Worm (Caenorhabditis elegans) whole organism, L2 larva: ENCODE data around the gene cat-2.
A peak's percentile ranks its signal among the peaks of the same experiment; 100 is the strongest.

Experiments used
- C34F6.9 ChIP-seq: fragments of 150-350 bp; optimal IDR thresholded peaks from 2 replicates; lab custom pipeline; 2014; ENCODE audit warnings: missing biosample characterization, missing genetic modification characterization
- F13H6.1 ChIP-seq: sonication (generic microtip); optimal IDR thresholded peaks from 2 replicates; lab custom pipeline; 2016; ENCODE audit warnings: missing genetic modification characterization, missing compliant biosample characterization
- Y55F3AM.14 ChIP-seq: fragments of 200-800 bp; sonication (Bioruptor generic); optimal IDR thresholded peaks from 2 replicates; lab custom pipeline; 2018; ENCODE audit warnings: mild to moderate bottlenecking, missing genetic modification characterization, missing compliant biosample characterization
- alr-1 ChIP-seq: fragments of 150-350 bp; optimal IDR thresholded peaks from 2 replicates; lab custom pipeline; 2014; ENCODE audit warnings: missing biosample characterization, missing genetic modification characterization
- aly-2 ChIP-seq: fragments of 150-350 bp; optimal IDR thresholded peaks from 2 replicates; lab custom pipeline; 2014; ENCODE audit warnings: missing biosample characterization, missing genetic modification characterization
- blmp-1 ChIP-seq: sonication (generic microtip); optimal IDR thresholded peaks from 2 replicates; lab custom pipeline; 2017; ENCODE audit warnings: missing genetic modification characterization, mild to moderate bottlenecking, missing compliant biosample characterization, antibody characterized with exemption, moderate library complexity; ENCODE audit not compliant: insufficient read depth
- ceh-16 ChIP-seq: fragments of 150-350 bp; optimal IDR thresholded peaks from 2 replicates; lab custom pipeline; 2014; ENCODE audit warnings: missing biosample characterization, missing genetic modification characterization
- ceh-82 ChIP-seq: fragments of 150-350 bp; optimal IDR thresholded peaks from 2 replicates; lab custom pipeline; 2014; ENCODE audit warnings: missing biosample characterization, missing genetic modification characterization
- dmd-4 ChIP-seq: sonication (generic microtip); optimal IDR thresholded peaks from 2 replicates; lab custom pipeline; 2017; ENCODE audit warnings: missing biosample characterization, missing genetic modification characterization
- egl-27 ChIP-seq: sonication (generic microtip); optimal IDR thresholded peaks from 3 replicates; lab custom pipeline; 2017; ENCODE audit warnings: missing biosample characterization, missing genetic modification reagents, missing genetic modification characterization
- elt-1 ChIP-seq: fragments of 150-350 bp; optimal IDR thresholded peaks from 2 replicates; lab custom pipeline; 2014; ENCODE audit warnings: missing biosample characterization, missing genetic modification characterization
- elt-3 ChIP-seq: sonication (generic microtip); optimal IDR thresholded peaks from 2 replicates; lab custom pipeline; 2017; ENCODE audit warnings: missing biosample characterization, missing genetic modification characterization
- fos-1 ChIP-seq: fragments of 150-350 bp; optimal IDR thresholded peaks from 2 replicates; lab custom pipeline; 2014; ENCODE audit warnings: missing biosample characterization, missing genetic modification characterization
- gmeb-1 ChIP-seq: fragments of 150-350 bp; optimal IDR thresholded peaks from 2 replicates; lab custom pipeline; 2014; ENCODE audit warnings: missing biosample characterization, missing genetic modification characterization
- lin-11 ChIP-seq: fragments of 150-350 bp; sonication (generic microtip); optimal IDR thresholded peaks from 2 replicates; lab custom pipeline; 2014; ENCODE audit warnings: missing biosample characterization, missing genetic modification characterization, inconsistent platforms, mixed read lengths
- lin-13 ChIP-seq: fragments of 150-350 bp; optimal IDR thresholded peaks from 2 replicates; lab custom pipeline; 2014; ENCODE audit warnings: missing biosample characterization, missing genetic modification reagents, missing genetic modification characterization
- lin-39 ChIP-seq: fragments of 150-350 bp; optimal IDR thresholded peaks from 2 replicates; lab custom pipeline; 2014; ENCODE audit warnings: missing biosample characterization, missing genetic modification reagents, missing genetic modification characterization
- lsy-2 ChIP-seq, 2 experiments: fragments of 150-350 bp in 1 of 2; sonication (generic microtip) in 1 of 2; optimal IDR thresholded peaks; 2 replicates each; lab custom pipeline; 2014 to 2017; ENCODE audit warnings: missing biosample characterization in 2 of 2, missing genetic modification characterization in 2 of 2
- mab-5 ChIP-seq: fragments of 150-350 bp; optimal IDR thresholded peaks from 2 replicates; lab custom pipeline; 2014; ENCODE audit warnings: missing biosample characterization, missing genetic modification characterization
- mbf-1 ChIP-seq: sonication (generic microtip); optimal IDR thresholded peaks from 2 replicates; lab custom pipeline; 2017; ENCODE audit warnings: missing biosample characterization, missing genetic modification characterization
- mdl-1 ChIP-seq, 2 experiments: fragments of 150-350 bp in 1 of 2; sonication (generic microtip) in 1 of 2; optimal IDR thresholded peaks; 2 replicates each; lab custom pipeline; 2017; ENCODE audit warnings: missing biosample characterization in 2 of 2, missing genetic modification characterization in 2 of 2
- nhr-10 ChIP-seq: sonication (generic microtip); optimal IDR thresholded peaks from 2 replicates; lab custom pipeline; 2017; ENCODE audit warnings: missing biosample characterization, missing genetic modification characterization
- nhr-11 ChIP-seq: fragments of 150-350 bp; optimal IDR thresholded peaks from 2 replicates; lab custom pipeline; 2014; ENCODE audit warnings: missing biosample characterization, missing genetic modification characterization
- nhr-12 ChIP-seq: fragments of 150-350 bp; optimal IDR thresholded peaks from 2 replicates; lab custom pipeline; 2014; ENCODE audit warnings: missing biosample characterization, missing genetic modification characterization
- nhr-129 ChIP-seq: fragments of 150-350 bp; optimal IDR thresholded peaks from 2 replicates; lab custom pipeline; 2014; ENCODE audit warnings: missing biosample characterization, missing genetic modification characterization
- nhr-21 ChIP-seq: fragments of 150-350 bp; optimal IDR thresholded peaks from 2 replicates; lab custom pipeline; 2014; ENCODE audit warnings: missing biosample characterization, missing genetic modification characterization
- nhr-23 ChIP-seq: fragments of 150-350 bp; optimal IDR thresholded peaks from 2 replicates; lab custom pipeline; 2014; ENCODE audit warnings: missing biosample characterization, missing genetic modification reagents, missing genetic modification characterization
- nhr-237 ChIP-seq: fragments of 150-350 bp; optimal IDR thresholded peaks from 2 replicates; lab custom pipeline; 2014; ENCODE audit warnings: missing biosample characterization, missing genetic modification characterization
- nhr-25 ChIP-seq: fragments of 150-350 bp; sonication (generic microtip); optimal IDR thresholded peaks from 3 replicates; lab custom pipeline; 2014; ENCODE audit warnings: missing biosample characterization, missing genetic modification characterization
- nhr-6 ChIP-seq: fragments of 150-350 bp; optimal IDR thresholded peaks from 2 replicates; lab custom pipeline; 2014; ENCODE audit warnings: missing biosample characterization, missing genetic modification characterization
- nhr-77 ChIP-seq: fragments of 150-350 bp; optimal IDR thresholded peaks from 2 replicates; lab custom pipeline; 2014; ENCODE audit warnings: missing biosample characterization, missing genetic modification characterization
- peb-1 ChIP-seq: fragments of 150-350 bp; optimal IDR thresholded peaks from 2 replicates; lab custom pipeline; 2014; ENCODE audit warnings: missing biosample characterization, missing genetic modification characterization
- skn-1 ChIP-seq: sonication (generic microtip); optimal IDR thresholded peaks from 2 replicates; lab custom pipeline; 2017; ENCODE audit warnings: missing biosample characterization, missing genetic modification characterization
- sma-3 ChIP-seq: sonication (generic microtip); optimal IDR thresholded peaks from 2 replicates; lab custom pipeline; 2016; ENCODE audit warnings: missing genetic modification reagents, missing genetic modification characterization, missing compliant biosample characterization
- sma-9 ChIP-seq, 2 experiments: fragments of 150-350 bp in 1 of 2; sonication (generic microtip) in 1 of 2; optimal IDR thresholded peaks; 2 replicates each; lab custom pipeline; 2014 to 2016; ENCODE audit warnings: missing genetic modification characterization in 2 of 2, mild to moderate bottlenecking in 1 of 2, missing biosample characterization in 1 of 2, missing compliant biosample characterization in 1 of 2, missing genetic modification reagents in 1 of 2, moderate library complexity in 1 of 2
- snpc-4 ChIP-seq: fragments of 150-350 bp; optimal IDR thresholded peaks from 2 replicates; lab custom pipeline; 2014; ENCODE audit warnings: missing biosample characterization, missing genetic modification characterization
- unc-39 ChIP-seq: fragments of 150-350 bp; optimal IDR thresholded peaks from 2 replicates; lab custom pipeline; 2014; ENCODE audit warnings: missing biosample characterization, missing genetic modification characterization
- unc-55 ChIP-seq: fragments of 150-350 bp; sonication (generic microtip); optimal IDR thresholded peaks from 3 replicates; lab custom pipeline; 2014; ENCODE audit warnings: missing biosample characterization, missing genetic modification reagents, missing genetic modification characterization
- unc-62 ChIP-seq: fragments of 150-350 bp; optimal IDR thresholded peaks from 2 replicates; lab custom pipeline; 2014; ENCODE audit warnings: missing biosample characterization, missing genetic modification reagents, missing genetic modification characterization
- ztf-1 ChIP-seq: fragments of 200-800 bp; sonication (Bioruptor generic); conservative IDR thresholded peaks from 2 replicates; pipeline ENCODE4 v1.3.6; 2022; ENCODE audit warnings: missing genetic modification characterization, missing compliant biosample characterization
- ztf-11 ChIP-seq: sonication (generic microtip); optimal IDR thresholded peaks from 2 replicates; lab custom pipeline; 2017; ENCODE audit warnings: missing biosample characterization, missing genetic modification characterization
- ztf-4 ChIP-seq: fragments of 150-350 bp; optimal IDR thresholded peaks from 2 replicates; lab custom pipeline; 2014; ENCODE audit warnings: missing biosample characterization, missing genetic modification characterization

Gene cat-2

ce11 chrII:278636-279035 lies 21.0 kb downstream of the cat-2 start, which contains the start of gene B0432.8:
Gene B0432.8 (minus strand): TSS chrII:278736.
- no peak for TF ChIP-seq sma-3 (GFP tag; lab: Kevin White, UChicago)
- TF ChIP-seq nhr-10: no peak
- no peak for TF ChIP-seq nhr-23 (tag; lab: Kevin White, UChicago)
- TF ChIP-seq lin-11: no peak
- TF ChIP-seq Y55F3AM.14 (GFP tag; lab: Kevin White, UChicago): no peak
- no peak for TF ChIP-seq gmeb-1
- no peak for TF ChIP-seq sma-9 (GFP tag; optimal IDR thresholded peaks at IDR 0.05; lab: Kevin White, UChicago)
- TF ChIP-seq sma-9 (tag; optimal IDR thresholded peaks at IDR 0.05; lab: Kevin White, UChicago): no peak
- no peak for TF ChIP-seq egl-27 (tag; lab: Kevin White, UChicago)
- TF ChIP-seq lin-39 (tag; lab: Kevin White, UChicago): no peak
- TF ChIP-seq ceh-82 (tag; lab: Kevin White, UChicago): no peak
- TF ChIP-seq elt-1 (tag; lab: Kevin White, UChicago): no peak
- TF ChIP-seq mbf-1 (tag; lab: Kevin White, UChicago): no peak
- no peak for TF ChIP-seq mab-5
- TF ChIP-seq unc-55 (GFP tag; lab: Kevin White, UChicago): no peak
- TF ChIP-seq nhr-11: no peak
- no peak for TF ChIP-seq nhr-6 (tag; lab: Kevin White, UChicago)
- TF ChIP-seq nhr-25 (tag; lab: Kevin White, UChicago): no peak
- no peak for TF ChIP-seq peb-1
- no peak for TF ChIP-seq unc-39 (tag; lab: Kevin White, UChicago)
- TF ChIP-seq ztf-11 (tag; lab: Kevin White, UChicago): no peak
- TF ChIP-seq, all 48 proteins: peak for 0

DNA sequence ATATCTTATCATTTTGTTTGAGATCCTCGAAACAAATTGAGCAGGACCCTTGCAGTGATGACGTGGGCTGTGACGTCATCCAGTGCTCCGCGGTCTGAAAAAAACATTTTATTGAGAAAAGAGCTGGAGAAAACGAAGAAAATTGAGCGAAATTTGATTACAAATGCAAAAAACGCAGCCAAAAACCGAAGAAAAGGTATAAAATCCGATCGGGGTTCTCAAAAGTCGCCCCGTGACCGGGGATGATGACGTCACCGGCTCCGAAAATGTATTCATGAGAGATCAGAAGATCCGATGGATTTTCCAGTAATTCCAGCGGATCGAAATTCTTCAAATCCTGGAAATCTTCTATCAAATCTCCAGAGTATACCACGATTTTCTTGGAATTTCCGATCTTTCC lies 24.9 kb downstream of the cat-2 start, which contains the start of gene trul-1:
Gene trul-1, minus strand, starts transcription at position 101 of the 400 bp plus-strand sequence.
- TF ChIP-seq ztf-1 (no peak), nhr-11 (no peak), lin-11 (no peak), lin-13 (GFP tag; lab: Kevin White, UChicago) (no peak), peb-1 (no peak), unc-62 (GFP tag; lab: Kevin White, UChicago) (no peak), ceh-16 (tag; lab: Kevin White, UChicago) (no peak), mab-5 (no peak), mbf-1 (tag; lab: Kevin White, UChicago) (no peak), egl-27 (tag; lab: Kevin White, UChicago) (no peak), nhr-237 (no peak), fos-1 (tag; lab: Kevin White, UChicago) (no peak)

DNA sequence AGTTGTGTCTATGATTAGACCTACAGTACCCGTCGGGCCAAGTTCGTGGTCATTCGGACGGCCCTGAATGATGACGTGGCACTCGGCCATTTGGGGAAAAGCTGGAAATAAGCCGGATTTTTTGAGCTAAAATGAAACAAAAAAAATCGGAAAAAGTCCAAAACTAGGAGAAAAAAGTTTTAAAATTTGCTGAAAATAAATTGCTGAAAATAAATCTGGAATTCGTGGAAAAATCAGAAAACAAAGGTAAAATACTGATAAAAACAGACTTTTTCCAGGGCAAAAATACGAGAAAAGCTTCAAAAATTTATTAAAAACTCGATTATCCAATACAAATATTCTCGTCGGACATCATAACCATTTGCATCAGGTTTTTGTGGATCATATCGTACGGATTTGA lies 26.0 kb downstream of the cat-2 start, which contains the start of gene B0432.9:
Gene B0432.9, minus strand, starts transcription at position 101 of the 400 bp plus-strand sequence.
- TF ChIP-seq elt-1 (tag; lab: Kevin White, UChicago) (no peak), alr-1 (tag; lab: Kevin White, UChicago) (no peak), sma-3 (GFP tag; lab: Kevin White, UChicago) (no peak), lsy-2 (tag; optimal IDR thresholded peaks at IDR 0.05; lab: Kevin White, UChicago) (no peak), ceh-16 (tag; lab: Kevin White, UChicago) (no peak), nhr-12 (no peak), aly-2 (tag; lab: Kevin White, UChicago) (no peak)

ce11 chrII:285627-286550 lies 28.3 kb downstream of the cat-2 start, which contains the start of gene B0432.10:
Gene B0432.10 (minus strand): TSS chrII:286275.
- TF ChIP-seq nhr-12: no peak
- no peak for TF ChIP-seq ztf-4 (tag; lab: Kevin White, UChicago)
- peak; percentile 96 for TF ChIP-seq C34F6.9 (tag; lab: Kevin White, UChicago)
- no peak for TF ChIP-seq aly-2 (tag; lab: Kevin White, UChicago)
- TF ChIP-seq nhr-11: no peak
- no peak for TF ChIP-seq elt-1 (tag; lab: Kevin White, UChicago)
- peak; percentile 40 for TF ChIP-seq nhr-237
- TF ChIP-seq elt-3: no peak
- no peak for TF ChIP-seq blmp-1 (tag; lab: Kevin White, UChicago)
- no peak for TF ChIP-seq mbf-1 (tag; lab: Kevin White, UChicago)
- TF ChIP-seq sma-9 (GFP tag; optimal IDR thresholded peaks at IDR 0.05; lab: Kevin White, UChicago): peak; percentile 75
- TF ChIP-seq sma-9 (tag; optimal IDR thresholded peaks at IDR 0.05; lab: Kevin White, UChicago): no peak
- TF ChIP-seq dmd-4 (tag; lab: Kevin White, UChicago): no peak
- peak; percentile 19 for TF ChIP-seq ceh-16 (tag; lab: Kevin White, UChicago)
- no peak for TF ChIP-seq skn-1 (tag; lab: Kevin White, UChicago)
- TF ChIP-seq mdl-1 (tag; optimal IDR thresholded peaks at IDR 0.05; lab: Kevin White, UChicago): peak in 1 of 2 experiments; percentile 4
- peak; percentile 58 for TF ChIP-seq nhr-129 (tag; lab: Kevin White, UChicago)
- peak; percentile 60 for TF ChIP-seq snpc-4
- peak; percentile 74 for TF ChIP-seq sma-3 (GFP tag; lab: Kevin White, UChicago)
- TF ChIP-seq F13H6.1 (tag; lab: Kevin White, UChicago): peak; percentile 74
- peak; percentile 37 for TF ChIP-seq nhr-77 (tag; lab: Kevin White, UChicago)
- peak; percentile 63 for TF ChIP-seq lin-11
- TF ChIP-seq lin-39 (tag; lab: Kevin White, UChicago): no peak
- no peak for TF ChIP-seq unc-39 (tag; lab: Kevin White, UChicago)
- TF ChIP-seq nhr-23 (tag; lab: Kevin White, UChicago): no peak
- TF ChIP-seq nhr-10: no peak
- peak; percentile 63 for TF ChIP-seq nhr-21
- TF ChIP-seq fos-1 (tag; lab: Kevin White, UChicago): peak; percentile 47
